Worm (Caenorhabditis elegans) whole organism, L2 larva: ENCODE results near the gene nex-1.
A peak's percentile ranks its signal among the peaks of the same experiment; 100 is the strongest.

Source experiments
- C34F6.9 ChIP-seq: fragments of 150-350 bp; optimal IDR thresholded peaks from 2 replicates; lab custom pipeline; 2014; ENCODE audit warnings: missing biosample characterization, missing genetic modification characterization
- F13H6.1 ChIP-seq: sonication (generic microtip); optimal IDR thresholded peaks from 2 replicates; lab custom pipeline; 2016; ENCODE audit warnings: missing genetic modification characterization, missing compliant biosample characterization
- R02D3.7 ChIP-seq: fragments of 150-350 bp; optimal IDR thresholded peaks from 2 replicates; lab custom pipeline; 2014; ENCODE audit warnings: missing biosample characterization, missing genetic modification characterization
- Y55F3AM.14 ChIP-seq: fragments of 200-800 bp; sonication (Bioruptor generic); optimal IDR thresholded peaks from 2 replicates; lab custom pipeline; 2018; ENCODE audit warnings: mild to moderate bottlenecking, missing genetic modification characterization, missing compliant biosample characterization
- ZK546.5 ChIP-seq: sonication (generic microtip); optimal IDR thresholded peaks from 2 replicates; lab custom pipeline; 2017; ENCODE audit warnings: missing biosample characterization, missing genetic modification characterization
- alr-1 ChIP-seq: fragments of 150-350 bp; optimal IDR thresholded peaks from 2 replicates; lab custom pipeline; 2014; ENCODE audit warnings: missing biosample characterization, missing genetic modification characterization
- aly-2 ChIP-seq: fragments of 150-350 bp; optimal IDR thresholded peaks from 2 replicates; lab custom pipeline; 2014; ENCODE audit warnings: missing biosample characterization, missing genetic modification characterization
- ama-1 ChIP-seq: fragments of 150-350 bp; optimal IDR thresholded peaks from 2 replicates; lab custom pipeline; 2018; ENCODE audit warnings: inconsistent platforms
- blmp-1 ChIP-seq: sonication (generic microtip); optimal IDR thresholded peaks from 2 replicates; lab custom pipeline; 2017; ENCODE audit warnings: missing genetic modification characterization, mild to moderate bottlenecking, missing compliant biosample characterization, antibody characterized with exemption, moderate library complexity; ENCODE audit not compliant: insufficient read depth
- ceh-16 ChIP-seq: fragments of 150-350 bp; optimal IDR thresholded peaks from 2 replicates; lab custom pipeline; 2014; ENCODE audit warnings: missing biosample characterization, missing genetic modification characterization
- ceh-82 ChIP-seq: fragments of 150-350 bp; optimal IDR thresholded peaks from 2 replicates; lab custom pipeline; 2014; ENCODE audit warnings: missing biosample characterization, missing genetic modification characterization
- crh-2 ChIP-seq: sonication (generic microtip); optimal IDR thresholded peaks from 2 replicates; lab custom pipeline; 2017; ENCODE audit warnings: missing biosample characterization, missing genetic modification characterization
- dmd-4 ChIP-seq: sonication (generic microtip); optimal IDR thresholded peaks from 2 replicates; lab custom pipeline; 2017; ENCODE audit warnings: missing biosample characterization, missing genetic modification characterization
- egl-27 ChIP-seq: sonication (generic microtip); optimal IDR thresholded peaks from 3 replicates; lab custom pipeline; 2017; ENCODE audit warnings: missing biosample characterization, missing genetic modification reagents, missing genetic modification characterization
- elt-1 ChIP-seq: fragments of 150-350 bp; optimal IDR thresholded peaks from 2 replicates; lab custom pipeline; 2014; ENCODE audit warnings: missing biosample characterization, missing genetic modification characterization
- elt-3 ChIP-seq: sonication (generic microtip); optimal IDR thresholded peaks from 2 replicates; lab custom pipeline; 2017; ENCODE audit warnings: missing biosample characterization, missing genetic modification characterization
- fos-1 ChIP-seq: fragments of 150-350 bp; optimal IDR thresholded peaks from 2 replicates; lab custom pipeline; 2014; ENCODE audit warnings: missing biosample characterization, missing genetic modification characterization
- gmeb-1 ChIP-seq: fragments of 150-350 bp; optimal IDR thresholded peaks from 2 replicates; lab custom pipeline; 2014; ENCODE audit warnings: missing biosample characterization, missing genetic modification characterization
- lin-11 ChIP-seq: fragments of 150-350 bp; sonication (generic microtip); optimal IDR thresholded peaks from 2 replicates; lab custom pipeline; 2014; ENCODE audit warnings: missing biosample characterization, missing genetic modification characterization, inconsistent platforms, mixed read lengths
- lin-13 ChIP-seq: fragments of 150-350 bp; optimal IDR thresholded peaks from 2 replicates; lab custom pipeline; 2014; ENCODE audit warnings: missing biosample characterization, missing genetic modification reagents, missing genetic modification characterization
- lin-39 ChIP-seq: fragments of 150-350 bp; optimal IDR thresholded peaks from 2 replicates; lab custom pipeline; 2014; ENCODE audit warnings: missing biosample characterization, missing genetic modification reagents, missing genetic modification characterization
- lsy-2 ChIP-seq, 2 experiments: fragments of 150-350 bp in 1 of 2; sonication (generic microtip) in 1 of 2; optimal IDR thresholded peaks; 2 replicates each; lab custom pipeline; 2014 to 2017; ENCODE audit warnings: missing biosample characterization in 2 of 2, missing genetic modification characterization in 2 of 2
- mab-5 ChIP-seq: fragments of 150-350 bp; optimal IDR thresholded peaks from 2 replicates; lab custom pipeline; 2014; ENCODE audit warnings: missing biosample characterization, missing genetic modification characterization
- mbf-1 ChIP-seq: sonication (generic microtip); optimal IDR thresholded peaks from 2 replicates; lab custom pipeline; 2017; ENCODE audit warnings: missing biosample characterization, missing genetic modification characterization
- mdl-1 ChIP-seq, 2 experiments: fragments of 150-350 bp in 1 of 2; sonication (generic microtip) in 1 of 2; optimal IDR thresholded peaks; 2 replicates each; lab custom pipeline; 2017; ENCODE audit warnings: missing biosample characterization in 2 of 2, missing genetic modification characterization in 2 of 2
- nhr-10 ChIP-seq: sonication (generic microtip); optimal IDR thresholded peaks from 2 replicates; lab custom pipeline; 2017; ENCODE audit warnings: missing biosample characterization, missing genetic modification characterization
- nhr-11 ChIP-seq: fragments of 150-350 bp; optimal IDR thresholded peaks from 2 replicates; lab custom pipeline; 2014; ENCODE audit warnings: missing biosample characterization, missing genetic modification characterization
- nhr-12 ChIP-seq: fragments of 150-350 bp; optimal IDR thresholded peaks from 2 replicates; lab custom pipeline; 2014; ENCODE audit warnings: missing biosample characterization, missing genetic modification characterization
- nhr-129 ChIP-seq: fragments of 150-350 bp; optimal IDR thresholded peaks from 2 replicates; lab custom pipeline; 2014; ENCODE audit warnings: missing biosample characterization, missing genetic modification characterization
- nhr-21 ChIP-seq: fragments of 150-350 bp; optimal IDR thresholded peaks from 2 replicates; lab custom pipeline; 2014; ENCODE audit warnings: missing biosample characterization, missing genetic modification characterization
- nhr-23 ChIP-seq: fragments of 150-350 bp; optimal IDR thresholded peaks from 2 replicates; lab custom pipeline; 2014; ENCODE audit warnings: missing biosample characterization, missing genetic modification reagents, missing genetic modification characterization
- nhr-237 ChIP-seq: fragments of 150-350 bp; optimal IDR thresholded peaks from 2 replicates; lab custom pipeline; 2014; ENCODE audit warnings: missing biosample characterization, missing genetic modification characterization
- nhr-25 ChIP-seq: fragments of 150-350 bp; sonication (generic microtip); optimal IDR thresholded peaks from 3 replicates; lab custom pipeline; 2014; ENCODE audit warnings: missing biosample characterization, missing genetic modification characterization
- nhr-6 ChIP-seq: fragments of 150-350 bp; optimal IDR thresholded peaks from 2 replicates; lab custom pipeline; 2014; ENCODE audit warnings: missing biosample characterization, missing genetic modification characterization
- nhr-77 ChIP-seq: fragments of 150-350 bp; optimal IDR thresholded peaks from 2 replicates; lab custom pipeline; 2014; ENCODE audit warnings: missing biosample characterization, missing genetic modification characterization
- peb-1 ChIP-seq: fragments of 150-350 bp; optimal IDR thresholded peaks from 2 replicates; lab custom pipeline; 2014; ENCODE audit warnings: missing biosample characterization, missing genetic modification characterization
- sem-4 ChIP-seq: fragments of 150-350 bp; optimal IDR thresholded peaks from 2 replicates; lab custom pipeline; 2014; ENCODE audit warnings: missing biosample characterization, missing genetic modification reagents, missing genetic modification characterization
- skn-1 ChIP-seq: sonication (generic microtip); optimal IDR thresholded peaks from 2 replicates; lab custom pipeline; 2017; ENCODE audit warnings: missing biosample characterization, missing genetic modification characterization
- sma-3 ChIP-seq: sonication (generic microtip); optimal IDR thresholded peaks from 2 replicates; lab custom pipeline; 2016; ENCODE audit warnings: missing genetic modification reagents, missing genetic modification characterization, missing compliant biosample characterization
- sma-9 ChIP-seq, 2 experiments: fragments of 150-350 bp in 1 of 2; sonication (generic microtip) in 1 of 2; optimal IDR thresholded peaks; 2 replicates each; lab custom pipeline; 2014 to 2016; ENCODE audit warnings: missing genetic modification characterization in 2 of 2, mild to moderate bottlenecking in 1 of 2, missing biosample characterization in 1 of 2, missing compliant biosample characterization in 1 of 2, missing genetic modification reagents in 1 of 2, moderate library complexity in 1 of 2
- snpc-4 ChIP-seq: fragments of 150-350 bp; optimal IDR thresholded peaks from 2 replicates; lab custom pipeline; 2014; ENCODE audit warnings: missing biosample characterization, missing genetic modification characterization
- unc-39 ChIP-seq: fragments of 150-350 bp; optimal IDR thresholded peaks from 2 replicates; lab custom pipeline; 2014; ENCODE audit warnings: missing biosample characterization, missing genetic modification characterization
- unc-55 ChIP-seq: fragments of 150-350 bp; sonication (generic microtip); optimal IDR thresholded peaks from 3 replicates; lab custom pipeline; 2014; ENCODE audit warnings: missing biosample characterization, missing genetic modification reagents, missing genetic modification characterization
- unc-62 ChIP-seq: fragments of 150-350 bp; optimal IDR thresholded peaks from 2 replicates; lab custom pipeline; 2014; ENCODE audit warnings: missing biosample characterization, missing genetic modification reagents, missing genetic modification characterization
- zag-1 ChIP-seq: fragments of 150-350 bp; optimal IDR thresholded peaks from 2 replicates; lab custom pipeline; 2014; ENCODE audit warnings: missing biosample characterization, missing genetic modification characterization
- ztf-1 ChIP-seq: fragments of 200-800 bp; sonication (Bioruptor generic); conservative IDR thresholded peaks from 2 replicates; pipeline ENCODE4 v1.3.6; 2022; ENCODE audit warnings: missing genetic modification characterization, missing compliant biosample characterization
- ztf-11 ChIP-seq: sonication (generic microtip); optimal IDR thresholded peaks from 2 replicates; lab custom pipeline; 2017; ENCODE audit warnings: missing biosample characterization, missing genetic modification characterization
- ztf-4 ChIP-seq: fragments of 150-350 bp; optimal IDR thresholded peaks from 2 replicates; lab custom pipeline; 2014; ENCODE audit warnings: missing biosample characterization, missing genetic modification characterization

nex-1 gene

ce11 chrIII:5222777-5223176 is 2.6 kb upstream of the nex-1 start:
- peak; percentile 62 for TF ChIP-seq nhr-129 (tag; lab: Kevin White, UChicago)
- TF ChIP-seq F13H6.1 (tag; lab: Kevin White, UChicago) = peak; percentile 60
- no peak for TF ChIP-seq lsy-2 (tag; optimal IDR thresholded peaks at IDR 0.05; lab: Kevin White, UChicago)

DNA sequence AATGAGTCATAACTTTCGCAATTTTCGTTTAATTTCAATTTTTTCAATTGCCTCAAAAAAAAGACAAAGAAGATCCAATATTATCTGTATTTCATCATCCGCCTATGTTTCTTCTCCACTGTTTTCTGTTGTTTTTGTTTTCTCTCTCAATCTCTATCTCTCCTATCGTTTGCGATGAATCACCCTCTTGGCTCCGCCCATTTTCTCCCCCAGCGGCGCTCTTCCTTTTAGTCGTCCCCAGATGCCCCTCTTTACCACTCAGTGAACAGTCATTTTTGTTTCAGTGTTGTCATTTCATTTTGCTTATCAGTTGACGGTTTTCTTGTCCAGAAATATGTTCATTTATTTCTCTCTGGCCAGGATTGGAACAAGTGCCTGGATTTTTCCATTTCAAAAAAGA is 513 bp upstream of the nex-1 start:
- TF ChIP-seq fos-1 = peak; percentile 94
- TF ChIP-seq C34F6.9 (tag; lab: Kevin White, UChicago) = peak; percentile 51
- peak; percentile 47 for TF ChIP-seq sma-3
- peak; percentile 61 for TF ChIP-seq nhr-129 (tag; lab: Kevin White, UChicago)
- TF ChIP-seq unc-55 (GFP tag; lab: Kevin White, UChicago) = peak; percentile 63
- TF ChIP-seq nhr-237 (tag; lab: Kevin White, UChicago) = no peak

ce11 chrIII:5227831-5228467 is 2.5 kb downstream of the nex-1 start, which contains the start of the genes C34E10.12, C34E10.10 and atp-2:
Gene C34E10.12, minus strand, starts transcription at chrIII:5227881.
Gene C34E10.10, minus strand, starts transcription at chrIII:5227884.
Gene atp-2, plus strand, starts transcription at chrIII:5228417.
- peak; percentile 59 for TF ChIP-seq sma-9 (GFP tag; optimal IDR thresholded peaks at IDR 0.05; lab: Kevin White, UChicago)
- no peak for TF ChIP-seq sma-9 (tag; optimal IDR thresholded peaks at IDR 0.05; lab: Kevin White, UChicago)
- peak; percentile 50 for TF ChIP-seq mab-5 (tag; lab: Kevin White, UChicago)
- peak; percentile 50 for TF ChIP-seq ceh-16
- peak; percentile 91 for TF ChIP-seq nhr-25 (tag; lab: Kevin White, UChicago)
- no peak for TF ChIP-seq unc-62 (GFP tag; lab: Kevin White, UChicago)
- TF ChIP-seq egl-27 (tag; lab: Kevin White, UChicago) = no peak
- no peak for TF ChIP-seq Y55F3AM.14 (GFP tag; lab: Kevin White, UChicago)
- TF ChIP-seq nhr-237 (tag; lab: Kevin White, UChicago) = no peak
- peak; percentile 93 for TF ChIP-seq crh-2 (tag; lab: Kevin White, UChicago)
- TF ChIP-seq blmp-1 (tag; lab: Kevin White, UChicago) = peak; percentile 36
- peak; percentile 74 for TF ChIP-seq ztf-4
- no peak for TF ChIP-seq elt-1 (tag; lab: Kevin White, UChicago)
- TF ChIP-seq R02D3.7 (tag; lab: Kevin White, UChicago) = no peak
- TF ChIP-seq gmeb-1 (tag; lab: Kevin White, UChicago) = peak; percentile 86
- TF ChIP-seq unc-55 (GFP tag; lab: Kevin White, UChicago) = peak; percentile 98
- TF ChIP-seq lin-13 (GFP tag; lab: Kevin White, UChicago) = peak; percentile 92
- no peak for TF ChIP-seq nhr-77 (tag; lab: Kevin White, UChicago)
- TF ChIP-seq nhr-21 (tag; lab: Kevin White, UChicago) = peak; percentile 62
- peak; percentile 86 for TF ChIP-seq nhr-129 (tag; lab: Kevin White, UChicago)
- TF ChIP-seq skn-1 (tag; lab: Kevin White, UChicago) = peak; percentile 49
- no peak for TF ChIP-seq mbf-1 (tag; lab: Kevin White, UChicago)
- no peak for TF ChIP-seq dmd-4
- TF ChIP-seq F13H6.1 (tag; lab: Kevin White, UChicago) = peak; percentile 74
- TF ChIP-seq zag-1 (tag; lab: Kevin White, UChicago) = peak; percentile 68
- TF ChIP-seq mdl-1 (tag; optimal IDR thresholded peaks at IDR 0.05; lab: Kevin White, UChicago) = peak in 1 of 2 experiments; percentile 56
- peak; percentile 74 for TF ChIP-seq ama-1 (lab: Kevin White, UChicago)
- TF ChIP-seq ztf-1 = no peak
- TF ChIP-seq aly-2 (tag; lab: Kevin White, UChicago) = no peak
- no peak for TF ChIP-seq nhr-10 (tag; lab: Kevin White, UChicago)
- TF ChIP-seq elt-3 = no peak
- no peak for TF ChIP-seq lin-39 (tag; lab: Kevin White, UChicago)
- TF ChIP-seq unc-39 (tag; lab: Kevin White, UChicago) = no peak
- peak; percentile 96 for TF ChIP-seq lin-11 (tag; lab: Kevin White, UChicago)
- TF ChIP-seq snpc-4 (tag; lab: Kevin White, UChicago) = peak; percentile 60
- peak; percentile 35 for TF ChIP-seq ceh-82 (tag; lab: Kevin White, UChicago)
- peak; percentile 60 for TF ChIP-seq nhr-6
- no peak for TF ChIP-seq alr-1 (tag; lab: Kevin White, UChicago)
- TF ChIP-seq lsy-2 (tag; optimal IDR thresholded peaks at IDR 0.05; lab: Kevin White, UChicago) = peak; percentile 65 to 93
- TF ChIP-seq ztf-11 (tag; lab: Kevin White, UChicago) = no peak
- peak; percentile 89 for TF ChIP-seq sma-3
- peak; percentile 68 for TF ChIP-seq sem-4 (tag; lab: Kevin White, UChicago)
- no peak for TF ChIP-seq nhr-12 (tag; lab: Kevin White, UChicago)
- peak; percentile 84 for TF ChIP-seq fos-1
- TF ChIP-seq nhr-11 (tag; lab: Kevin White, UChicago) = no peak
- peak; percentile 91 for TF ChIP-seq C34F6.9 (tag; lab: Kevin White, UChicago)
- peak; percentile 3 for TF ChIP-seq ZK546.5 (tag; lab: Kevin White, UChicago)
- no peak for TF ChIP-seq nhr-23 (tag; lab: Kevin White, UChicago)
- TF ChIP-seq peb-1 (tag; lab: Kevin White, UChicago) = no peak
